Fruit fly (Drosophila melanogaster): ENCODE results near the gene TTLL3B.

TTLL3B gene

DNA sequence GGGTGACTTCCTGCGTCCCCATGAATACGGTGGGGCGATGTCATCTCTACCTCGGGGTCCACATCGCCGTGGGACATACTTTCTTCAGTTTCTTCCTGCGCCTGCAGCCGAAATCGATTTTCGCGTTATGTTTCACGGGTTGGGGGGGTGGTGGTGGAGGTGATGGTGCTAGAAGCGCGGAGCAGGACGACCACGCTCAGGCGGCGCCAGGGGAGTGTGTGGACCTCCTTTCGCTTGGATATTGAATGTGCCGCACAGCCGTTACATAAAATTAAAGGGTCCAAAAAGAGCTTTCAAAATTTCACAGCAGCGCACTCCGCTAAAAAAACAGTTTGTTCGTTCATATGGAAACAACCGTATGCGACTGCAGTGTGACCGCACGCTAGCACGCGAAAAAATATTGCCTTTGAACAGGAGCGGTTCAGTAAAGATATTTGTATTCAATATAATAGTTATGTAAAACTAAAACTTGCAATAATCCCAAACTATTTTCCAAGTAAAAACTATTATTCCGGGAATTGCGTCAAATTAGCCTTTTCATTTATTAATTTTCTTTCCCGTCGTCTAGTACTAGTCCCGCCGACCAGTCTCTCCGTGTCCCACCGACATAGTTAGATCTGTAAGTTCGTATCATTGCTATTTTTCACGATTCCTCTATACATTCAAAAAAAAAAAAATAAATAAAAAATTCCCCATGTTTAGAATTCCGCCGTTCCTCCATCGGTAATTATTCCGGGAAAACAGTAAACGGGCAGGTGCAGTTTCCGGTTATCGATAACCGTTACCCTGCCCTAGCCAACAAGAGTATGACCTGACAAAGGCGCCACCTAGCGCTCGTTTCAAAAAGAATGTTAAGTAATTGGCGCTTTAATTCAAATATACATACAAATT is 48.4 kb upstream of the TTLL3B start, which contains the start of gene Nhe3 (continued):
- TF ChIP-seq CG4318 (GFP tag; optimal IDR thresholded peaks at IDR 0.05) (no peak), CG6808 (GFP tag; optimal IDR thresholded peaks at IDR 0.05) (no peak), Hr39 (GFP tag; optimal IDR thresholded peaks at IDR 0.05) (peak; percentile 86), CG8319 (GFP tag; optimal IDR thresholded peaks at IDR 0.05) (peak; percentile 70), CG6854 (GFP tag; optimal IDR thresholded peaks at IDR 0.05) (peak; percentile 9), CG6792 (GFP tag; optimal IDR thresholded peaks at IDR 0.05) (peak; percentile 79), Met (GFP tag; optimal IDR thresholded peaks at IDR 0.05) (peak; percentile 27), svp (GFP tag) (peak; percentile 87), Hr38 (GFP tag; optimal IDR thresholded peaks at IDR 0.05) (no peak), fkh (GFP tag; optimal IDR thresholded peaks at IDR 0.05) (peak; percentile 45), OdsH (GFP tag; optimal IDR thresholded peaks at IDR 0.05) (no peak), Gug (GFP tag; IDR thresholded peaks at IDR 0.05) (peak; percentile 40), Ets21C (GFP tag; optimal IDR thresholded peaks at IDR 0.05) (peak; percentile 73)

dm6 chr2L:6686612-6687011 is 46.1 kb upstream of the TTLL3B start, which contains the start of gene CG11327:
Gene CG11327, minus strand, starts transcription at chr2L:6686712.
- TF ChIP-seq CG3032 (tag; optimal IDR thresholded peaks at IDR 0.05): no peak
- no peak for TF ChIP-seq Sox15 (GFP tag; optimal IDR thresholded peaks at IDR 0.05)
- no peak for TF ChIP-seq CG6792 (GFP tag; optimal IDR thresholded peaks at IDR 0.05)
- TF ChIP-seq CG8319 (GFP tag; optimal IDR thresholded peaks at IDR 0.05): no peak

DNA sequence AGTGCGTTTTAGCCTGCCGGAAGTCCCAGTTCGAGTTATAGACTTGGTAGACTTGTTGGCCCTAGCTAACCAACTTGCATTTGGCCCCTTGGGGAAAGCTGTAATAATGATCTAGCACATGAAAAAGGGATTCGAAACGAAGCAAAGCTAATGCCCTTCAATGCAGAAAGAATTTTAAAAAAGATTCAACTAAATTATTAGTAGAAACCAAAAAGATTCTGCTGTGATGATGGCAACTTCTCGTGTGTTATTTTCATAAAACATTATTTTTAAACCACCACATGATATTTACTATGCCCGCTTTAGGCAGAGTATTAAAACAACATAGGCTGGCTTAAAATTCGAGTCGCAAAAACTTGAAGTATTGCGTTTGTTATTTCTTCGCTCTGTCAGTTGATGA is 40.6 kb upstream of the TTLL3B start:
- TF ChIP-seq CG6854 (GFP tag; optimal IDR thresholded peaks at IDR 0.05) (no peak), CG32006 (GFP tag; optimal IDR thresholded peaks at IDR 0.05) (peak; percentile 42), Eip75B (GFP tag; optimal IDR thresholded peaks at IDR 0.05) (peak; percentile 9), CG11762 (GFP tag; optimal IDR thresholded peaks at IDR 0.05; ENCODE audit: insufficient read depth) (no peak), lz (GFP tag; optimal IDR thresholded peaks at IDR 0.05) (no peak), CG8119 (GFP tag; IDR thresholded peaks at IDR 0.05) (peak; percentile 48; the same call in 1 of the 3 replicates), CG6163 (GFP tag; IDR thresholded peaks at IDR 0.05) (peak; percentile 52; the same call in 2 of the 3 replicates), acj6 (GFP tag; optimal IDR thresholded peaks at IDR 0.05) (peak; percentile 20), Ets96B (tag; optimal IDR thresholded peaks at IDR 0.05) (peak; percentile 8), Hr4 (GFP tag; optimal IDR thresholded peaks at IDR 0.05) (peak; percentile 45), CG10669 (GFP tag; optimal IDR thresholded peaks at IDR 0.05) (peak; percentile 14), CG15336 (GFP tag; IDR thresholded peaks at IDR 0.05) (peak; percentile 39; the same call in 1 of the 2 replicates), Sox15 (GFP tag; optimal IDR thresholded peaks at IDR 0.05) (no peak), Hr39 (GFP tag; optimal IDR thresholded peaks at IDR 0.05) (peak; percentile 15), OdsH (GFP tag; optimal IDR thresholded peaks at IDR 0.05) (peak; percentile 22), CG8319 (GFP tag; optimal IDR thresholded peaks at IDR 0.05) (no peak), Smox (GFP tag; optimal IDR thresholded peaks at IDR 0.05) (peak; percentile 1), CG3919 (GFP tag; optimal IDR thresholded peaks at IDR 0.05) (peak; percentile 14), CG10631 (GFP tag; optimal IDR thresholded peaks at IDR 0.05) (peak; percentile 36), CG16779 (tag; optimal IDR thresholded peaks at IDR 0.05) (no peak), pdm3 (GFP tag; optimal IDR thresholded peaks at IDR 0.05) (peak; percentile 27), Eip78C (GFP tag) (peak; percentile 31)

- TF ChIP-seq CG3032 (tag; optimal IDR thresholded peaks at IDR 0.05) (peak; percentile 77), CG9139 (GFP tag; optimal IDR thresholded peaks at IDR 0.05) (peak; percentile 62), CG10631 (GFP tag; optimal IDR thresholded peaks at IDR 0.05) (peak; percentile 61), Sox15 (GFP tag; optimal IDR thresholded peaks at IDR 0.05) (peak; percentile 11), Sox102F (GFP tag; optimal IDR thresholded peaks at IDR 0.05) (peak; percentile 36), CG16779 (tag; optimal IDR thresholded peaks at IDR 0.05) (no peak), Ets21C (GFP tag; optimal IDR thresholded peaks at IDR 0.05) (peak; percentile 7), Eip75B (GFP tag; optimal IDR thresholded peaks at IDR 0.05) (peak; percentile 68), CG32006 (GFP tag; optimal IDR thresholded peaks at IDR 0.05) (peak; percentile 89), CG6854 (GFP tag; optimal IDR thresholded peaks at IDR 0.05) (peak; percentile 38), Ets96B (tag; optimal IDR thresholded peaks at IDR 0.05) (peak; percentile 69), CG8632 (GFP tag; optimal IDR thresholded peaks at IDR 0.05) (peak; percentile 50), Hr39 (GFP tag; optimal IDR thresholded peaks at IDR 0.05) (peak; percentile 6), eg (GFP tag; IDR thresholded peaks at IDR 0.05) (peak; percentile 42; the same call in 1 of the 3 replicates), Hr4 (GFP tag; optimal IDR thresholded peaks at IDR 0.05) (peak; percentile 72), CG6792 (GFP tag; optimal IDR thresholded peaks at IDR 0.05) (peak; percentile 33), topi (GFP tag; optimal IDR thresholded peaks at IDR 0.05) (peak; percentile 58), net (GFP tag; optimal IDR thresholded peaks at IDR 0.05) (peak; percentile 68), fkh (GFP tag; optimal IDR thresholded peaks at IDR 0.05) (no peak), acj6 (GFP tag; optimal IDR thresholded peaks at IDR 0.05) (peak; percentile 51), CG11902 (GFP tag; optimal IDR thresholded peaks at IDR 0.05) (no peak), vri (GFP tag; optimal IDR thresholded peaks at IDR 0.05) (peak; percentile 20), CG10669 (GFP tag; optimal IDR thresholded peaks at IDR 0.05) (peak; percentile 62), Met (GFP tag; optimal IDR thresholded peaks at IDR 0.05) (peak; percentile 65), achi (GFP tag; optimal IDR thresholded peaks at IDR 0.05) (peak; percentile 59), CG8319 (GFP tag; optimal IDR thresholded peaks at IDR 0.05) (peak; percentile 2), CG3919 (GFP tag; optimal IDR thresholded peaks at IDR 0.05) (peak; percentile 68)
Measured at dm6 chr2L:6693794-6694254, 38.8 kb upstream of the TTLL3B start.

Data from whole organism, prepupa.